Worm (Caenorhabditis elegans): ENCODE data around the gene Y37D8A.8.

The Y37D8A.8 gene

ce11 chrIII:12877527-12878234 is 12.9 kb downstream of the Y37D8A.8 start, which contains the start of the genes cec-7 and enu-3.5:
TSS of gene cec-7 (minus strand) at chrIII:12877577.
TSS of gene enu-3.5 (plus strand) at chrIII:12878196.
- no peak for TF ChIP-seq ham-2 (GFP tag; optimal IDR thresholded peaks at IDR 0.05)
- no peak for TF ChIP-seq tbx-8 (GFP tag; optimal IDR thresholded peaks at IDR 0.05)
- no peak for TF ChIP-seq bed-3 (GFP tag; optimal IDR thresholded peaks at IDR 0.05)
- TF ChIP-seq nhr-237 (tag; optimal IDR thresholded peaks at IDR 0.05) = no peak
- TF ChIP-seq mls-2 (tag; optimal IDR thresholded peaks at IDR 0.05) = no peak
- no peak for TF ChIP-seq cnd-1 (tag; optimal IDR thresholded peaks at IDR 0.05)
- no peak for TF ChIP-seq unc-39 (tag; optimal IDR thresholded peaks at IDR 0.05)
- TF ChIP-seq nhr-2 (tag; optimal IDR thresholded peaks at IDR 0.05) = no peak
- TF ChIP-seq ceh-83 (GFP tag; optimal IDR thresholded peaks at IDR 0.05) = no peak
- TF ChIP-seq M03D4.4 (tag; optimal IDR thresholded peaks at IDR 0.05) = no peak
- TF ChIP-seq flh-1 (GFP tag; optimal IDR thresholded peaks at IDR 0.05) = no peak
- TF ChIP-seq ceh-43 (GFP tag; optimal IDR thresholded peaks at IDR 0.05) = no peak
- no peak for TF ChIP-seq mab-5 (tag; optimal IDR thresholded peaks at IDR 0.05)
- TF ChIP-seq mep-1 (tag; optimal IDR thresholded peaks at IDR 0.05) = no peak
- no peak for TF ChIP-seq pha-4 (tag; optimal IDR thresholded peaks at IDR 0.05)
- TF ChIP-seq blmp-1 (tag; optimal IDR thresholded peaks at IDR 0.05) = no peak
- no peak for TF ChIP-seq lsy-2 (tag; optimal IDR thresholded peaks at IDR 0.05)
- TF ChIP-seq nhr-12 (tag; optimal IDR thresholded peaks at IDR 0.05) = no peak
- TF ChIP-seq sem-2 (GFP tag; optimal IDR thresholded peaks at IDR 0.05) = no peak

- TF ChIP-seq elt-3 (tag; optimal IDR thresholded peaks at IDR 0.05) = no peak
Measured at ce11 chrIII:12880704-12881103, 16.0 kb downstream of the Y37D8A.8 start.

- TF ChIP-seq pha-4 (tag; optimal IDR thresholded peaks at IDR 0.05) (no peak), drap-1 (GFP tag; optimal IDR thresholded peaks at IDR 0.05) (no peak), bed-3 (GFP tag; optimal IDR thresholded peaks at IDR 0.05) (no peak), ceh-39 (tag; optimal IDR thresholded peaks at IDR 0.05) (no peak), lsy-2 (tag; optimal IDR thresholded peaks at IDR 0.05) (no peak), nhr-2 (tag; optimal IDR thresholded peaks at IDR 0.05) (no peak), ceh-43 (GFP tag; optimal IDR thresholded peaks at IDR 0.05) (no peak), ceh-83 (GFP tag; optimal IDR thresholded peaks at IDR 0.05) (no peak), hlh-1 (tag; optimal IDR thresholded peaks at IDR 0.05) (no peak), ces-1 (GFP tag; optimal IDR thresholded peaks at IDR 0.05) (no peak), elt-1 (tag; optimal IDR thresholded peaks at IDR 0.05; ENCODE audit: borderline replicate concordance, insufficient read depth) (no peak), unc-39 (tag; optimal IDR thresholded peaks at IDR 0.05) (no peak), mep-1 (tag; optimal IDR thresholded peaks at IDR 0.05) (no peak), nhr-76 (tag; optimal IDR thresholded peaks at IDR 0.05) (no peak), zip-8 (tag; optimal IDR thresholded peaks at IDR 0.05) (no peak)
Measured at ce11 chrIII:12885153-12885552, 20.4 kb downstream of the Y37D8A.8 start.

DNA sequence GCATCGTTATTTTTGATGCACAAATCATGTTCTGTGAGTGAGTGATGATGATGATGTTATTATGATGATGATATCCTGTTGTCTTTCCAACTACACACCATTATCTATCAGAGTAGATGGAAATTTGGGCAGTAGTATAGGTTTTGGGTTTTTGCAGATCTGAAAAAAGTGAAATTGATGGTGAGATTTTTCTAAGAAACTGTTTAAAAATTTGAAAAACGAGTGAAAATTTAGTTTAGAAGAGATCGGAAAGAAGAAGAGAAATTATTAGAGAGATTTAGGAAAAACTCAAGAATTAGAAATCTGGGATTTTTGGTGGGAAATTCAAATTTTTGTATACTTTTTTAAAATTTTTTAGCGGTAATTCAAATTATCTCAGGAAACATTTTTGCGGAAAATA is 26.8 kb downstream of the Y37D8A.8 start, which contains the start of the genes Y37D8A.29 and unc-71:
Gene Y37D8A.29, minus strand, starts transcription at position 101 of the 400 bp plus-strand sequence.
Gene unc-71, minus strand, starts transcription at position 159 of the 400 bp plus-strand sequence.
- TF ChIP-seq sem-2 (GFP tag; optimal IDR thresholded peaks at IDR 0.05) (no peak), nhr-2 (tag; optimal IDR thresholded peaks at IDR 0.05) (no peak), nhr-28 (tag; optimal IDR thresholded peaks at IDR 0.05) (no peak), zip-8 (tag; optimal IDR thresholded peaks at IDR 0.05) (no peak), lsy-2 (tag; optimal IDR thresholded peaks at IDR 0.05) (no peak)

DNA sequence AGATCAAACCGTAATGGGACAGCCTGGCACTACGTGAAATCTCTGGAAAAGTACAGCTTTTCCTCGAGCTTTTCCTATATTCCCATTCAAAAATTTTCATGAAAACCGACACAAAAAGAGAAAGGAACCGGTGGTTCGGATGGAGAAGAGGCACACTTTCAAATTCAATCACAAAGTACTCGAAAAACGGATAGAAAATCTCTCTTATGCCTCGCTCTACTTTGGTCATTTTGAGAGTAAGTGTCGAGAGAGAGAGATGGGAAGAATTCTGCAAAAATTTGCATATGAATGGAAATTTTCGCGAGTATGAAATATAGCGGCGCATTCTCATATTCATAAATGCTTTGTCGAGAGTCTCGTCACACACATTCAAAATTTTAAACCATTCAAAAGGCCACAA is 28.0 kb downstream of the Y37D8A.8 start:
- TF ChIP-seq cnd-1 (tag; optimal IDR thresholded peaks at IDR 0.05) (no peak), tbx-8 (GFP tag; optimal IDR thresholded peaks at IDR 0.05) (no peak), bed-3 (GFP tag; optimal IDR thresholded peaks at IDR 0.05) (no peak), hlh-1 (tag; optimal IDR thresholded peaks at IDR 0.05) (no peak), mls-2 (tag; optimal IDR thresholded peaks at IDR 0.05) (no peak), drap-1 (GFP tag; optimal IDR thresholded peaks at IDR 0.05) (no peak), ces-1 (GFP tag; optimal IDR thresholded peaks at IDR 0.05) (peak; percentile 81), nhr-237 (tag; optimal IDR thresholded peaks at IDR 0.05) (no peak)

- TF ChIP-seq unc-39 (tag; optimal IDR thresholded peaks at IDR 0.05) = no peak
- TF ChIP-seq cnd-1 (tag; optimal IDR thresholded peaks at IDR 0.05) = peak; percentile 71
- peak; percentile 88 for TF ChIP-seq lin-32 (GFP tag; optimal IDR thresholded peaks at IDR 0.05)
- no peak for TF ChIP-seq blmp-1 (tag; optimal IDR thresholded peaks at IDR 0.05)
- peak; percentile 23 for TF ChIP-seq sptf-1 (tag; optimal IDR thresholded peaks at IDR 0.05)
- no peak for TF ChIP-seq nhr-28 (tag; optimal IDR thresholded peaks at IDR 0.05)
- no peak for TF ChIP-seq mab-5 (tag; optimal IDR thresholded peaks at IDR 0.05)
- no peak for TF ChIP-seq lin-13 (tag; optimal IDR thresholded peaks at IDR 0.05)
- TF ChIP-seq nhr-2 (tag; optimal IDR thresholded peaks at IDR 0.05) = peak; percentile 99
- peak; percentile 48 for TF ChIP-seq hlh-1 (tag; optimal IDR thresholded peaks at IDR 0.05)
- no peak for TF ChIP-seq tbx-8 (GFP tag; optimal IDR thresholded peaks at IDR 0.05)
- TF ChIP-seq unc-62 (GFP tag; optimal IDR thresholded peaks at IDR 0.05) = peak; percentile 37
- peak; percentile 0 for TF ChIP-seq unc-120 (tag; optimal IDR thresholded peaks at IDR 0.05; ENCODE audit: poor library complexity, severe bottlenecking)
- no peak for TF ChIP-seq drap-1 (GFP tag; optimal IDR thresholded peaks at IDR 0.05)
- TF ChIP-seq mep-1 (tag; optimal IDR thresholded peaks at IDR 0.05) = peak; percentile 59
- no peak for TF ChIP-seq lsy-2 (tag; optimal IDR thresholded peaks at IDR 0.05)
Measured at ce11 chrIII:12894207-12894606, 29.5 kb downstream of the Y37D8A.8 start.

Data from whole organism, mixed stage, embryonic.